Worm (Caenorhabditis elegans) whole organism, young adult: ENCODE measurements around the gene F52C6.2.

Experiments
- B0261.1 ChIP-seq: sonication (generic microtip); optimal IDR thresholded peaks from 2 replicates; lab custom pipeline; 2016; ENCODE audit warnings: mild to moderate bottlenecking, missing genetic modification characterization, moderate library complexity, missing compliant biosample characterization
- B0336.3 ChIP-seq: fragments of 200-800 bp; sonication (Bioruptor generic); IDR thresholded peaks from 2 replicates; pipeline ENCODE4 v1.3.6; 2022; ENCODE audit warnings: missing genetic modification characterization, missing compliant biosample characterization
- D2030.7 ChIP-seq: fragments of 200-800 bp; sonication (Bioruptor generic); IDR thresholded peaks from 2 replicates; pipeline ENCODE4 v1.3.6; 2022; ENCODE audit warnings: missing genetic modification reagents, missing genetic modification characterization, missing compliant biosample characterization
- F22D6.2 ChIP-seq: sonication (generic microtip); optimal IDR thresholded peaks from 2 replicates; lab custom pipeline; 2016; ENCODE audit warnings: mild to moderate bottlenecking, missing genetic modification characterization, missing compliant biosample characterization
- F37B4.10 ChIP-seq: fragments of 200-800 bp; sonication (Bioruptor generic); IDR thresholded peaks from 2 replicates; pipeline ENCODE4 v1.3.6; 2022; ENCODE audit warnings: missing genetic modification characterization, missing compliant biosample characterization
- F57A8.1 ChIP-seq: fragments of 200-800 bp; sonication (Bioruptor generic); optimal IDR thresholded peaks from 2 replicates; lab custom pipeline; 2018; ENCODE audit warnings: mild to moderate bottlenecking, missing genetic modification characterization, moderate library complexity, missing compliant biosample characterization
- T07F8.4 ChIP-seq: sonication (generic microtip); optimal IDR thresholded peaks from 2 replicates; lab custom pipeline; 2016; ENCODE audit warnings: mild to moderate bottlenecking, missing genetic modification characterization, moderate library complexity, missing compliant biosample characterization
- T26A5.8 ChIP-seq: sonication (generic microtip); optimal IDR thresholded peaks from 2 replicates; lab custom pipeline; 2016; ENCODE audit warnings: missing genetic modification characterization, missing compliant biosample characterization
- Y53F4B.3 ChIP-seq: fragments of 200-800 bp; sonication (Bioruptor generic); IDR thresholded peaks from 2 replicates; pipeline ENCODE4 v1.3.6; 2022; ENCODE audit warnings: missing genetic modification reagents, missing genetic modification characterization, missing compliant biosample characterization
- Y53G8AR.9 ChIP-seq: fragments of 200-800 bp; sonication (Bioruptor generic); conservative IDR thresholded peaks from 2 replicates; pipeline ENCODE4 v1.3.6; 2022; ENCODE audit warnings: missing genetic modification reagents, missing genetic modification characterization, missing compliant biosample characterization
- Y56A3A.18 ChIP-seq: fragments of 200-800 bp; sonication (Bioruptor generic); IDR thresholded peaks from 2 replicates; pipeline ENCODE4 v1.3.6; 2022; ENCODE audit warnings: missing genetic modification reagents, missing genetic modification characterization, missing compliant biosample characterization
- ZK185.1 ChIP-seq: sonication (generic microtip); optimal IDR thresholded peaks from 2 replicates; lab custom pipeline; 2016; ENCODE audit warnings: mild to moderate bottlenecking, missing genetic modification characterization, missing compliant biosample characterization; ENCODE audit not compliant: poor library complexity, severe bottlenecking
- ama-1 ChIP-seq, 3 experiments: fragments of 150-350 bp in 1 of 3; sonication (generic microtip) in 2 of 3; optimal IDR thresholded peaks; 2 replicates each; lab custom pipeline; 2014 to 2018; ENCODE audit warnings: missing biosample characterization in 2 of 3, missing genetic modification characterization in 2 of 3, missing genetic modification reagents in 2 of 3
- aptf-2 ChIP-seq: fragments of 200-800 bp; sonication (Bioruptor generic); conservative IDR thresholded peaks from 2 replicates; pipeline ENCODE4 v1.3.6; 2022; ENCODE audit warnings: missing genetic modification reagents, missing genetic modification characterization, missing compliant biosample characterization
- atf-7 ChIP-seq: sonication (generic microtip); optimal IDR thresholded peaks from 2 replicates; lab custom pipeline; 2017; ENCODE audit warnings: mild to moderate bottlenecking, missing genetic modification characterization, missing compliant biosample characterization
- bed-1 ChIP-seq: fragments of 200-800 bp; sonication (Bioruptor generic); IDR thresholded peaks from 2 replicates; pipeline ENCODE4 v1.3.6; 2022; ENCODE audit warnings: missing genetic modification reagents, missing genetic modification characterization, missing compliant biosample characterization
- bed-2 ChIP-seq: fragments of 200-800 bp; sonication (Bioruptor generic); IDR thresholded peaks from 2 replicates; pipeline ENCODE4 v1.3.6; 2022; ENCODE audit warnings: missing genetic modification reagents, missing genetic modification characterization, missing compliant biosample characterization
- cebp-1 ChIP-seq, 2 experiments: fragments of 200-800 bp in 1 of 2; sonication (Bioruptor generic) in 1 of 2; sonication (generic microtip) in 1 of 2; IDR thresholded peaks in 1 of 2; optimal IDR thresholded peaks in 1 of 2; 2 replicates each; pipeline versions ENCODE4 v1.3.6 to Lab custom; 2017 to 2022; ENCODE audit warnings: missing compliant biosample characterization in 2 of 2, missing genetic modification characterization in 2 of 2, mild to moderate bottlenecking in 1 of 2, missing genetic modification reagents in 1 of 2, moderate library complexity in 1 of 2
- ceh-27 ChIP-seq: fragments of 200-800 bp; sonication (Bioruptor generic); optimal IDR thresholded peaks from 2 replicates; lab custom pipeline; 2018; ENCODE audit warnings: mild to moderate bottlenecking, missing genetic modification characterization, moderate library complexity, missing compliant biosample characterization
- ceh-58 ChIP-seq: fragments of 200-800 bp; sonication (Bioruptor generic); IDR thresholded peaks from 2 replicates; pipeline ENCODE4 v1.3.6; 2022; ENCODE audit warnings: missing genetic modification characterization, missing compliant biosample characterization
- chd-7 ChIP-seq: sonication (generic microtip); optimal IDR thresholded peaks from 2 replicates; lab custom pipeline; 2016; ENCODE audit warnings: mild to moderate bottlenecking, missing genetic modification characterization, moderate library complexity, missing compliant biosample characterization
- dox-1 ChIP-seq: fragments of 200-800 bp; sonication (Bioruptor generic); IDR thresholded peaks from 2 replicates; pipeline ENCODE4 v1.3.6; 2022; ENCODE audit warnings: missing genetic modification reagents, missing genetic modification characterization, missing compliant biosample characterization
- fkh-3 ChIP-seq: sonication (generic microtip); optimal IDR thresholded peaks from 2 replicates; lab custom pipeline; 2016; ENCODE audit warnings: mild to moderate bottlenecking, missing genetic modification characterization, missing compliant biosample characterization
- hlh-26 ChIP-seq: fragments of 200-800 bp; sonication (Bioruptor generic); conservative IDR thresholded peaks from 2 replicates; pipeline ENCODE4 v1.3.6; 2022; ENCODE audit warnings: missing genetic modification reagents, missing genetic modification characterization, missing compliant biosample characterization
- hmg-20 ChIP-seq: fragments of 200-800 bp; sonication (Bioruptor generic); IDR thresholded peaks from 2 replicates; pipeline ENCODE4 v1.3.6; 2022; ENCODE audit warnings: missing genetic modification reagents, missing genetic modification characterization, missing compliant biosample characterization
- let-526 ChIP-seq: fragments of 200-800 bp; sonication (Bioruptor generic); IDR thresholded peaks from 2 replicates; pipeline ENCODE4 v1.3.6; 2022; ENCODE audit warnings: missing genetic modification reagents, missing genetic modification characterization, missing compliant biosample characterization
- lin-26 ChIP-seq: fragments of 200-800 bp; sonication (Bioruptor generic); IDR thresholded peaks from 2 replicates; pipeline ENCODE4 v1.3.6; 2022; ENCODE audit warnings: missing genetic modification reagents, missing genetic modification characterization, missing compliant biosample characterization
- lin-54 ChIP-seq: fragments of 200-800 bp; sonication (Bioruptor generic); optimal IDR thresholded peaks from 2 replicates; lab custom pipeline; 2018; ENCODE audit warnings: mild to moderate bottlenecking, missing genetic modification characterization, missing compliant biosample characterization
- lsy-27 ChIP-seq: sonication (generic microtip); optimal IDR thresholded peaks from 2 replicates; lab custom pipeline; 2017; ENCODE audit warnings: missing genetic modification characterization, mild to moderate bottlenecking, missing compliant biosample characterization, antibody characterized with exemption, missing genotype, borderline replicate concordance; ENCODE audit not compliant: insufficient read depth
- madf-6 ChIP-seq: fragments of 200-800 bp; sonication (Bioruptor generic); IDR thresholded peaks from 2 replicates; pipeline ENCODE4 v1.3.6; 2022; ENCODE audit warnings: missing genetic modification reagents, missing genetic modification characterization, missing compliant biosample characterization
- madf-8 ChIP-seq: fragments of 200-800 bp; sonication (Bioruptor generic); conservative IDR thresholded peaks from 2 replicates; pipeline ENCODE4 v1.3.6; 2022; ENCODE audit warnings: missing genetic modification reagents, missing genetic modification characterization, missing compliant biosample characterization
- mes-4 ChIP-seq: sonication (generic microtip); optimal IDR thresholded peaks from 2 replicates; lab custom pipeline; 2016; ENCODE audit warnings: missing genotype, missing genetic modification characterization, missing compliant biosample characterization
- nfya-2 ChIP-seq: fragments of 200-800 bp; sonication (Bioruptor generic); IDR thresholded peaks from 2 replicates; pipeline ENCODE4 v1.3.6; 2022; ENCODE audit warnings: missing genetic modification reagents, missing genetic modification characterization, missing compliant biosample characterization
- nhr-27 ChIP-seq: fragments of 200-800 bp; sonication (Bioruptor generic); optimal IDR thresholded peaks from 2 replicates; lab custom pipeline; 2018; ENCODE audit warnings: mild to moderate bottlenecking, missing genetic modification characterization, moderate library complexity, missing compliant biosample characterization
- nhr-80 ChIP-seq: sonication (generic microtip); optimal IDR thresholded peaks from 2 replicates; lab custom pipeline; 2016; ENCODE audit warnings: missing genetic modification characterization, missing compliant biosample characterization
- rcor-1 ChIP-seq: fragments of 200-800 bp; sonication (Bioruptor generic); IDR thresholded peaks from 2 replicates; pipeline ENCODE4 v1.3.6; 2022; ENCODE audit warnings: missing genetic modification reagents, missing genetic modification characterization, missing compliant biosample characterization
- snpc-1.3 ChIP-seq: sonication (generic microtip); optimal IDR thresholded peaks from 2 replicates; lab custom pipeline; 2017; ENCODE audit warnings: missing genetic modification characterization, mild to moderate bottlenecking, missing compliant biosample characterization, antibody characterized with exemption, moderate library complexity, missing genotype, missing genetic modification reagents; ENCODE audit not compliant: insufficient read depth
- somi-1 ChIP-seq: fragments of 200-800 bp; sonication (Bioruptor generic); optimal IDR thresholded peaks from 2 replicates; lab custom pipeline; 2018; ENCODE audit warnings: mild to moderate bottlenecking, missing genetic modification characterization, missing compliant biosample characterization
- sptf-2 ChIP-seq: fragments of 200-800 bp; sonication (Bioruptor generic); optimal IDR thresholded peaks from 2 replicates; lab custom pipeline; 2018; ENCODE audit warnings: mild to moderate bottlenecking, missing genetic modification characterization, missing compliant biosample characterization
- tbx-9 ChIP-seq: sonication (generic microtip); optimal IDR thresholded peaks from 2 replicates; lab custom pipeline; 2016; ENCODE audit warnings: borderline replicate concordance, missing genetic modification characterization, inconsistent platforms, missing compliant biosample characterization
- tlf-1 ChIP-seq: fragments of 200-800 bp; sonication (Bioruptor generic); optimal IDR thresholded peaks from 2 replicates; lab custom pipeline; 2018; ENCODE audit warnings: mild to moderate bottlenecking, missing genetic modification characterization, missing compliant biosample characterization
- xnd-1 ChIP-seq: sonication (generic microtip); optimal IDR thresholded peaks from 2 replicates; lab custom pipeline; 2016; ENCODE audit warnings: missing genotype, missing genetic modification reagents, missing genetic modification characterization, missing compliant biosample characterization
- ztf-18 ChIP-seq: sonication (generic microtip); optimal IDR thresholded peaks from 2 replicates; lab custom pipeline; 2016; ENCODE audit warnings: missing genotype, mild to moderate bottlenecking, missing genetic modification characterization, missing compliant biosample characterization

Gene F52C6.2

DNA sequence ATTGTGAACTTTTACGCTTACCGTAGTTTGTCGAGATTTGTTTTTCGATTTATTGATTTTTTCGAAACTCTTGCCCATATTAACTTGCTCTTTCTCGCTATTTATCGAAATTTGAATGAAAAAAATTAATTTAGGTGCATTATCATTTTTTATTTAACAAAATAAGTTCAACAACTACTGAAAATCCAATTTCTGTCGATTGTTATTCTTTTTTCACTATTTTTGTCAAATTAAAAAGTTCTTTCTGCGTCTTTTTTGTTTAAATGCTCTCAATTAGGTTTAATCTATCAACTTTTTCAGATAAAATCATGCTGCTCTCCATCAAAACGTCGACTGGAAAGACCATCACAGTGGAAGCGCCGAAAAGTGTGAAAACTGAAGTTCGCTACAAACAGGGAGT lies at the start of gene F52C6.2:
TSS of gene F52C6.2 (plus strand) at position 301 of the 400 bp plus-strand sequence.
- TF ChIP-seq ceh-58 (GFP tag; lab: Robert Waterston, UW) (no peak), nhr-80 (tag; lab: Kevin White, UChicago) (no peak), atf-7 (tag; lab: Kevin White, UChicago) (no peak), T26A5.8 (tag; lab: Kevin White, UChicago) (no peak)
- TF ChIP-seq, all 124 proteins: peak for 0

DNA sequence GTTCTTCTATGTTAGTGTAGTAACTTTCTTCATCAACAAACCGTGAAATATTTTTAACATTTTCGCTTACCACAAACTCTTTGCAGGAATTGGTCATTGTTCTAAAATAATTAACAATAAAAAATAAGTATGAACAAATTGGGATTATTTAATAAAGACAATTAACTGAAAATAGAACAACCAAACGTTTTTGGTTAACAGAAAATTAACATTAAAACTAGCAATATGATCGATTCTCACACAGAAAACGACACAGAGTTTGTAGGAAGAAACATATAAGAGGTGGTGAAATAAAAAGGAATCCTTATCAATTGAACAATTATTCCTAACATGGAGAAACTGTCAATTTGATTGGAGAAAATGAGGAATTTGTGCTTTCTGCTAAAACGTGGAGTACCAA lies 47.6 kb upstream of the F52C6.2 start, which contains the start of gene math-16:
TSS of gene math-16 (minus strand) at position 101 of the 400 bp plus-strand sequence.
- TF ChIP-seq bed-2 (GFP tag; lab: Robert Waterston, UW) (no peak), ceh-27 (no peak), hmg-20 (GFP tag; lab: Robert Waterston, UW) (no peak), T07F8.4 (tag; lab: Kevin White, UChicago) (no peak), madf-8 (no peak), F22D6.2 (tag; lab: Kevin White, UChicago) (no peak), B0261.1 (tag; lab: Kevin White, UChicago) (no peak), lin-54 (GFP tag; lab: Kevin White, UChicago) (no peak), D2030.7 (no peak), ztf-18 (tag; lab: Kevin White, UChicago) (no peak), nhr-27 (no peak), lin-26 (GFP tag; lab: Robert Waterston, UW) (no peak), B0336.3 (GFP tag; lab: Robert Waterston, UW) (no peak), F37B4.10 (GFP tag; lab: Robert Waterston, UW) (no peak)

DNA sequence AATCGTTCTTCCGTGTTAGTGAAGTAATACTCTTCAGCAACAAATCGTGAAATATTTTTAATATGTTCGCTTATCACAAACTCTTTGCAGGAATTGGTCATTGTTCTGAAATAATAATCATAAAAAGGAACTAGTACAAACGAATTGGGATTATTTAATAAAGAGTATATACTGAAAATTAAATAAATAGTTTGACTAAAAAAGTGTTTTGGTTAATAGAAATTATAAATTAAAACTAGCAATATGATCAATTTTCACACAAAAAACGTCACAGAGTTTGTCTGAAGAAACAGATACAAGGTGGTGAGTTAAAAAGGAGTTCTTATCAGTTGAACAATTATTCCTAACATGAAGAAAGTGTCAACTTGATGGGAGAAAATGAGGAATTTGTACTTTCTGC lies 43.6 kb upstream of the F52C6.2 start, which contains the start of gene math-5:
TSS of gene math-5 (minus strand) at position 101 of the 400 bp plus-strand sequence.
- TF ChIP-seq aptf-2 (GFP tag; lab: Robert Waterston, UW) (no peak), ZK185.1 (no peak), B0261.1 (tag; lab: Kevin White, UChicago) (no peak), dox-1 (GFP tag; lab: Robert Waterston, UW) (no peak), tbx-9 (tag; lab: Kevin White, UChicago) (no peak), chd-7 (tag; lab: Kevin White, UChicago) (no peak), let-526 (GFP tag; lab: Robert Waterston, UW) (no peak), Y53F4B.3 (GFP tag; lab: Robert Waterston, UW) (no peak), somi-1 (GFP tag; lab: Kevin White, UChicago) (no peak), sptf-2 (GFP tag; lab: Kevin White, UChicago) (no peak), madf-6 (GFP tag; lab: Robert Waterston, UW) (no peak), xnd-1 (tag; lab: Kevin White, UChicago) (no peak)

DNA sequence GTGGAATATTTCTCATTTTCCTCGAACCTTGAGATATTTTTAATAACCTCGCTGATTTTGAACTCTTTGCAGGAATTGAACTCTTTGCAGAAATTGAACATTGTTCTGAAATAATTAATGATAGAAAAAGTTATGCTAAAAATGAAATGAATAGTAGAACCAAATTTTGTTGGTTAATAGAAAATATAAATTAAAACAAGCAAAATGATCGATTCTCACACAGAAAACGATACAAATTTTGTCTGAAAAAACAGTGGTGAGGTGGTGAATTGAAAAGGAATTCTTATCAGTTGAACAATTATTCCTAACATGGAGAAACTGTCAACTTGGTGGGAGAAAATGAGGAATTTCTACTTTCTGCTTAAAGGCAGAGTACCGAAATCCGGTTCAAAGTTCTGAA lies 41.6 kb upstream of the F52C6.2 start, which contains the start of gene math-6:
TSS of gene math-6 (minus strand) at position 101 of the 400 bp plus-strand sequence.
- no peak for TF ChIP-seq dox-1 (GFP tag; lab: Robert Waterston, UW)
- no peak for TF ChIP-seq snpc-1.3 (tag; lab: Kevin White, UChicago)
- no peak for TF ChIP-seq hlh-26
- TF ChIP-seq xnd-1 (tag; lab: Kevin White, UChicago), result no peak
- no peak for TF ChIP-seq Y53F4B.3 (GFP tag; lab: Robert Waterston, UW)
- no peak for TF ChIP-seq Y53G8AR.9 (GFP tag; lab: Robert Waterston, UW)
- no peak for TF ChIP-seq Y56A3A.18 (GFP tag; lab: Robert Waterston, UW)
- TF ChIP-seq ama-1 (optimal IDR thresholded peaks at IDR 0.05; lab: Kevin White, UChicago), result no peak
- TF ChIP-seq ama-1 (GFP tag; optimal IDR thresholded peaks at IDR 0.05; lab: Kevin White, UChicago), result no peak
- TF ChIP-seq mes-4 (tag; lab: Kevin White, UChicago), result no peak
- no peak for TF ChIP-seq F57A8.1 (GFP tag; lab: Kevin White, UChicago)
- TF ChIP-seq fkh-3, result no peak
- no peak for TF ChIP-seq cebp-1 (GFP tag; IDR thresholded peaks at IDR 0.05; lab: Robert Waterston, UW)
- TF ChIP-seq cebp-1 (tag; optimal IDR thresholded peaks at IDR 0.05; lab: Kevin White, UChicago), result no peak
- TF ChIP-seq tlf-1, result no peak
- no peak for TF ChIP-seq chd-7 (tag; lab: Kevin White, UChicago)
- TF ChIP-seq lsy-27 (tag; lab: Kevin White, UChicago), result no peak
- no peak for TF ChIP-seq nfya-2
- no peak for TF ChIP-seq bed-1 (GFP tag; lab: Robert Waterston, UW)
- TF ChIP-seq ZK185.1, result no peak
- no peak for TF ChIP-seq rcor-1 (GFP tag; lab: Robert Waterston, UW)
